Worm (Caenorhabditis elegans) whole organism, L4 larva: ENCODE measurements around the gene sur-5.

Experiments used
- F37D6.2 ChIP-seq: sonication (generic microtip); optimal IDR thresholded peaks from 2 replicates; lab custom pipeline; 2016; ENCODE audit warnings: mild to moderate bottlenecking, missing genetic modification characterization, missing compliant biosample characterization
- T26A8.4 ChIP-seq: fragments of 200-800 bp; sonication (Bioruptor generic); IDR thresholded peaks from 2 replicates; pipeline ENCODE4 v1.3.6; 2022; ENCODE audit warnings: missing genetic modification characterization, missing compliant biosample characterization
- Y105C5A.15 ChIP-seq: fragments of 200-800 bp; sonication (Bioruptor generic); IDR thresholded peaks from 2 replicates; pipeline ENCODE4 v1.3.6; 2022; ENCODE audit warnings: missing genetic modification characterization, missing compliant biosample characterization
- ZK337.2 ChIP-seq: fragments of 200-800 bp; sonication (Bioruptor generic); IDR thresholded peaks from 2 replicates; pipeline ENCODE4 v1.3.6; 2022; ENCODE audit warnings: missing genetic modification reagents, missing genetic modification characterization, missing compliant biosample characterization
- aha-1 ChIP-seq: fragments of 150-350 bp; peaks from one replicate; lab custom pipeline; 2014; ENCODE audit warnings: missing biosample characterization, missing genetic modification characterization
- arid-1 ChIP-seq: fragments of 200-800 bp; sonication (Bioruptor generic); conservative IDR thresholded peaks from 2 replicates; pipeline ENCODE4 v1.3.6; 2022; ENCODE audit warnings: missing genetic modification reagents, missing genetic modification characterization, missing compliant biosample characterization
- attf-4 ChIP-seq: sonication (generic microtip); optimal IDR thresholded peaks from 3 replicates; lab custom pipeline; 2017; ENCODE audit warnings: missing biosample characterization, missing genetic modification characterization
- ceh-32 ChIP-seq: sonication (generic microtip); optimal IDR thresholded peaks from 2 replicates; lab custom pipeline; 2016; ENCODE audit warnings: mild to moderate bottlenecking, missing genetic modification characterization, missing compliant biosample characterization; ENCODE audit not compliant: poor library complexity
- ceh-44 ChIP-seq: fragments of 200-800 bp; sonication (Bioruptor generic); IDR thresholded peaks from 2 replicates; pipeline ENCODE4 v1.3.6; 2022; ENCODE audit warnings: missing genetic modification reagents, missing genetic modification characterization, missing compliant biosample characterization
- ceh-82 ChIP-seq: sonication (generic microtip); optimal IDR thresholded peaks from 2 replicates; lab custom pipeline; 2017; ENCODE audit warnings: missing biosample characterization, missing genetic modification characterization
- ctbp-1 ChIP-seq: fragments of 200-800 bp; sonication (Bioruptor generic); IDR thresholded peaks from 2 replicates; pipeline ENCODE4 v1.3.6; 2022; ENCODE audit warnings: missing genetic modification reagents, missing genetic modification characterization, missing compliant biosample characterization
- daf-16 ChIP-seq, 3 experiments: sonication (generic microtip); optimal IDR thresholded peaks; 2 replicates each; lab custom pipeline; 2016 to 2017; ENCODE audit warnings: missing genetic modification characterization in 3 of 3, missing genetic modification reagents in 3 of 3, mild to moderate bottlenecking in 2 of 3, missing compliant biosample characterization in 2 of 3, missing biosample characterization in 1 of 3, moderate library complexity in 1 of 3
- dmd-6 ChIP-seq: fragments of 200-800 bp; sonication (Bioruptor generic); IDR thresholded peaks from 2 replicates; pipeline ENCODE4 v1.3.6; 2022; ENCODE audit warnings: missing genetic modification reagents, missing genetic modification characterization, missing compliant biosample characterization
- dmd-8 ChIP-seq: fragments of 200-800 bp; sonication (Bioruptor generic); IDR thresholded peaks from 2 replicates; pipeline ENCODE4 v1.3.6; 2022; ENCODE audit warnings: missing genetic modification characterization, missing compliant biosample characterization
- dve-1 ChIP-seq: sonication (generic microtip); optimal IDR thresholded peaks from 2 replicates; lab custom pipeline; 2017; ENCODE audit warnings: antibody characterized with exemption, mild to moderate bottlenecking, missing genetic modification characterization, missing compliant biosample characterization; ENCODE audit not compliant: insufficient read depth
- egl-43 ChIP-seq: fragments of 200-800 bp; sonication (Bioruptor generic); IDR thresholded peaks from 2 replicates; pipeline ENCODE4 v1.3.6; 2022; ENCODE audit warnings: missing genetic modification reagents, missing genetic modification characterization, missing compliant biosample characterization
- fkh-10 ChIP-seq: fragments of 150-350 bp; optimal IDR thresholded peaks from 2 replicates; lab custom pipeline; 2014; ENCODE audit warnings: missing biosample characterization, missing genetic modification reagents, missing genetic modification characterization
- hlh-11 ChIP-seq: fragments of 200-800 bp; sonication (Bioruptor generic); optimal IDR thresholded peaks from 2 replicates; lab custom pipeline; 2018; ENCODE audit warnings: mild to moderate bottlenecking, missing genetic modification characterization, missing compliant biosample characterization
- hlh-30 ChIP-seq: sonication (generic microtip); optimal IDR thresholded peaks from 2 replicates; lab custom pipeline; 2017; ENCODE audit warnings: antibody characterized with exemption, mild to moderate bottlenecking, missing genetic modification characterization, missing compliant biosample characterization; ENCODE audit not compliant: insufficient read depth
- hmg-1.1 ChIP-seq: fragments of 200-800 bp; sonication (Bioruptor generic); IDR thresholded peaks from 2 replicates; pipeline ENCODE4 v1.3.6; 2022; ENCODE audit warnings: missing genetic modification reagents, missing genetic modification characterization, missing compliant biosample characterization
- jun-1 ChIP-seq: fragments of 150-350 bp; optimal IDR thresholded peaks from 2 replicates; lab custom pipeline; 2014; ENCODE audit warnings: missing biosample characterization, missing genetic modification reagents, missing genetic modification characterization
- mep-1 ChIP-seq: fragments of 150-350 bp; sonication (generic microtip); optimal IDR thresholded peaks from 3 replicates; lab custom pipeline; 2014; ENCODE audit warnings: missing biosample characterization, missing genetic modification characterization
- nhr-102 ChIP-seq: sonication (generic microtip); optimal IDR thresholded peaks from 2 replicates; lab custom pipeline; 2016; ENCODE audit warnings: mild to moderate bottlenecking, missing genetic modification characterization, moderate library complexity, missing compliant biosample characterization
- nhr-11 ChIP-seq: fragments of 150-350 bp; optimal IDR thresholded peaks from 2 replicates; lab custom pipeline; 2014; ENCODE audit warnings: missing biosample characterization, missing genetic modification characterization
- nhr-25 ChIP-seq: sonication (generic microtip); optimal IDR thresholded peaks from 2 replicates; lab custom pipeline; 2017; ENCODE audit warnings: missing genetic modification characterization, mild to moderate bottlenecking, missing compliant biosample characterization, antibody characterized with exemption, moderate library complexity, borderline replicate concordance; ENCODE audit not compliant: insufficient read depth
- nhr-48 ChIP-seq: sonication (generic microtip); optimal IDR thresholded peaks from 2 replicates; lab custom pipeline; 2016; ENCODE audit warnings: mild to moderate bottlenecking, missing genetic modification characterization, missing compliant biosample characterization
- nhr-77 ChIP-seq: fragments of 150-350 bp; optimal IDR thresholded peaks from 2 replicates; lab custom pipeline; 2014; ENCODE audit warnings: missing biosample characterization, missing genetic modification characterization
- php-3 ChIP-seq: fragments of 200-800 bp; sonication (Bioruptor generic); IDR thresholded peaks from 2 replicates; pipeline ENCODE4 v1.3.6; 2022; ENCODE audit warnings: missing genetic modification reagents, missing genetic modification characterization, missing compliant biosample characterization
- pqm-1 ChIP-seq: sonication (generic microtip); optimal IDR thresholded peaks from 2 replicates; lab custom pipeline; 2017; ENCODE audit warnings: missing biosample characterization, missing genetic modification characterization
- saeg-2 ChIP-seq: fragments of 200-800 bp; sonication (Bioruptor generic); IDR thresholded peaks from 2 replicates; pipeline ENCODE4 v1.3.6; 2022; ENCODE audit warnings: missing genetic modification reagents, missing genetic modification characterization, missing compliant biosample characterization
- sdz-12 ChIP-seq: fragments of 200-800 bp; sonication (Bioruptor generic); optimal IDR thresholded peaks from 2 replicates; lab custom pipeline; 2018; ENCODE audit warnings: mild to moderate bottlenecking, missing genetic modification characterization, missing compliant biosample characterization
- set-16 ChIP-seq: fragments of 200-800 bp; sonication (Bioruptor generic); IDR thresholded peaks from 2 replicates; pipeline ENCODE4 v1.3.6; 2022; ENCODE audit warnings: missing genetic modification reagents, missing genetic modification characterization, missing compliant biosample characterization
- skn-1 ChIP-seq: fragments of 150-350 bp; optimal IDR thresholded peaks from 2 replicates; lab custom pipeline; 2014; ENCODE audit warnings: missing biosample characterization, missing genetic modification characterization
- spr-1 ChIP-seq: sonication (generic microtip); optimal IDR thresholded peaks from 2 replicates; lab custom pipeline; 2016; ENCODE audit warnings: mild to moderate bottlenecking, missing genetic modification characterization, missing compliant biosample characterization
- tra-1 ChIP-seq: fragments of 200-800 bp; sonication (Bioruptor generic); IDR thresholded peaks from 2 replicates; pipeline ENCODE4 v1.3.6; 2022; ENCODE audit warnings: missing genetic modification reagents, missing genetic modification characterization, missing compliant biosample characterization
- unc-62 ChIP-seq, 3 experiments: fragments of 150-350 bp in 1 of 3; sonication (generic microtip); optimal IDR thresholded peaks in 2 of 3; peaks in 1 of 3; 1 replicate in 1 of 3; 2 replicates in 2 of 3; lab custom pipeline; 2014 to 2017; ENCODE audit warnings: missing biosample characterization in 3 of 3, missing genetic modification characterization in 3 of 3, missing genetic modification reagents in 3 of 3, missing genotype in 1 of 3
- vab-7 ChIP-seq: fragments of 200-800 bp; sonication (Bioruptor generic); IDR thresholded peaks from 2 replicates; pipeline ENCODE4 v1.3.6; 2022; ENCODE audit warnings: missing genetic modification reagents, missing genetic modification characterization, missing compliant biosample characterization
- zag-1 ChIP-seq: fragments of 150-350 bp; optimal IDR thresholded peaks from 2 replicates; lab custom pipeline; 2014; ENCODE audit warnings: missing biosample characterization, missing genetic modification characterization
- zip-2 ChIP-seq: fragments of 150-350 bp; optimal IDR thresholded peaks from 2 replicates; lab custom pipeline; 2014; ENCODE audit warnings: missing biosample characterization, missing genetic modification characterization

Gene sur-5

ce11 chrX:7303115-7303514 lies 2.3 kb downstream of the sur-5 start:
- TF ChIP-seq saeg-2 (GFP tag; lab: Robert Waterston, UW) (no peak), T26A8.4 (no peak), ZK337.2 (GFP tag; lab: Robert Waterston, UW) (no peak), zag-1 (tag; lab: Kevin White, UChicago) (no peak), hlh-30 (tag; lab: Kevin White, UChicago) (no peak), F37D6.2 (tag; lab: Kevin White, UChicago) (no peak), zip-2 (tag; lab: Kevin White, UChicago) (no peak), skn-1 (tag; lab: Kevin White, UChicago) (no peak), unc-62 (GFP tag; optimal IDR thresholded peaks at IDR 0.05 in 1 of 2; lab: Kevin White, UChicago) (peak in 1 of 2 experiments; percentile 3), unc-62 (tag; optimal IDR thresholded peaks at IDR 0.05; lab: Kevin White, UChicago) (no peak), nhr-25 (tag; lab: Kevin White, UChicago) (no peak), jun-1 (tag; lab: Kevin White, UChicago) (no peak), ceh-32 (no peak), sdz-12 (GFP tag; lab: Kevin White, UChicago) (no peak), aha-1 (tag; lab: Kevin White, UChicago) (no peak), nhr-11 (tag; lab: Kevin White, UChicago) (no peak), egl-43 (GFP tag; lab: Robert Waterston, UW) (no peak), pqm-1 (tag; lab: Kevin White, UChicago) (peak; percentile 48), nhr-48 (tag; lab: Kevin White, UChicago) (no peak), dve-1 (peak; percentile 65), ceh-82 (tag; lab: Kevin White, UChicago) (no peak), set-16 (GFP tag; lab: Robert Waterston, UW) (no peak), attf-4 (no peak), hlh-11 (tag; lab: Kevin White, UChicago) (peak; percentile 34), Y105C5A.15 (GFP tag; lab: Robert Waterston, UW) (no peak), tra-1 (GFP tag; lab: Robert Waterston, UW) (0 out of 2 replicates have a peak, but pooled peaks have one; percentile 7), vab-7 (GFP tag; lab: Robert Waterston, UW) (no peak), dmd-8 (GFP tag; lab: Robert Waterston, UW) (no peak), mep-1 (no peak), spr-1 (tag; lab: Kevin White, UChicago) (no peak), php-3 (GFP tag; lab: Robert Waterston, UW) (peak; percentile 47; the same call in 1 of the 2 replicates), ctbp-1 (GFP tag; lab: Robert Waterston, UW) (no peak), arid-1 (GFP tag; lab: Robert Waterston, UW) (no peak), fkh-10 (GFP tag; lab: Kevin White, UChicago) (no peak), ceh-44 (no peak), daf-16 (GFP tag; optimal IDR thresholded peaks at IDR 0.05; lab: Kevin White, UChicago) (no peak), daf-16 (tag; optimal IDR thresholded peaks at IDR 0.05; lab: Kevin White, UChicago) (peak; percentile 46), dmd-6 (GFP tag; lab: Robert Waterston, UW) (peak; percentile 54; the same call in 1 of the 2 replicates), hmg-1.1 (GFP tag; lab: Robert Waterston, UW) (no peak), nhr-77 (no peak)

ce11 chrX:7298652-7299051 lies 6.7 kb downstream of the sur-5 start, which contains the start of gene K03A1.4:
K03A1.4 (minus strand) TSS chrX:7298752.
- peak in 1 of 2 experiments; percentile 53 for TF ChIP-seq unc-62 (GFP tag; optimal IDR thresholded peaks at IDR 0.05 in 1 of 2; lab: Kevin White, UChicago)
- no peak for TF ChIP-seq unc-62 (tag; optimal IDR thresholded peaks at IDR 0.05; lab: Kevin White, UChicago)
- no peak for TF ChIP-seq nhr-102 (tag; lab: Kevin White, UChicago)
- TF ChIP-seq, all 104 proteins: peak for 1
